Fruit fly (Drosophila melanogaster) whole organism, embryonic: Measurements from ENCODE around the gene Tsp5D.
A peak's percentile ranks its signal among the peaks of the same experiment; 100 is the strongest.

ENCODE experiments used
- Antp ChIP-seq: fragments of 200-800 bp; sonication (Bioruptor generic); optimal IDR thresholded peaks from 3 replicates; lab custom pipeline; 2016; ENCODE audit warnings: missing biosample characterization, missing genetic modification characterization
- Bgb ChIP-seq: fragments of 200-800 bp; sonication (Bioruptor generic); IDR thresholded peaks from 2 replicates; pipeline ENCODE4 v1.3.6; 2022; ENCODE audit warnings: missing biosample characterization, missing genetic modification characterization; ENCODE audit not compliant: partially characterized antibody
- CG10431 ChIP-seq: fragments of 200-800 bp; sonication (Bioruptor generic); optimal IDR thresholded peaks from 3 replicates; lab custom pipeline; 2018; ENCODE audit warnings: missing biosample characterization, mild to moderate bottlenecking, missing genetic modification characterization
- CG11093 ChIP-seq: fragments of 200-800 bp; sonication (Bioruptor generic); IDR thresholded peaks from 3 replicates; pipeline ENCODE4 v1.3.6; 2022; ENCODE audit warnings: missing biosample characterization, missing genetic modification characterization
- CG11560 ChIP-seq: fragments of 200-800 bp; sonication (Bioruptor generic); IDR thresholded peaks from 3 replicates; pipeline ENCODE4 v1.3.6; 2022; ENCODE audit warnings: missing biosample characterization, missing genetic modification characterization
- CG12236 ChIP-seq: fragments of 200-800 bp; sonication (Bioruptor generic); optimal IDR thresholded peaks from 2 replicates; lab custom pipeline; 2016; ENCODE audit warnings: missing biosample characterization, missing genetic modification characterization
- CG14050 ChIP-seq: fragments of 200-800 bp; sonication (Bioruptor generic); IDR thresholded peaks from 3 replicates; pipeline ENCODE4 v1.3.6; 2022; ENCODE audit warnings: missing biosample characterization, missing genetic modification characterization
- CG17186 ChIP-seq: fragments of 200-800 bp; sonication (Bioruptor generic); optimal IDR thresholded peaks from 3 replicates; lab custom pipeline; 2017; ENCODE audit warnings: missing biosample characterization, missing genetic modification reagents, missing genetic modification characterization
- CG18764 ChIP-seq: fragments of 200-800 bp; sonication (Bioruptor generic); optimal IDR thresholded peaks from 3 replicates; lab custom pipeline; 2016; ENCODE audit warnings: missing biosample characterization, missing genetic modification characterization
- CG2129 ChIP-seq: fragments of 200-800 bp; sonication (Bioruptor generic); IDR thresholded peaks from 2 replicates; pipeline ENCODE4 v1.3.6; 2022; ENCODE audit warnings: missing biosample characterization, missing genetic modification characterization; ENCODE audit not compliant: partially characterized antibody
- CG3281 ChIP-seq: fragments of 200-800 bp; sonication (Bioruptor generic); optimal IDR thresholded peaks from 3 replicates; lab custom pipeline; 2017; ENCODE audit warnings: missing biosample characterization, mild to moderate bottlenecking, missing genetic modification characterization
- CG34422 ChIP-seq: fragments of 200-800 bp; sonication (Bioruptor generic); IDR thresholded peaks from 3 replicates; pipeline ENCODE4 v1.3.6; 2022; ENCODE audit warnings: missing biosample characterization, missing genetic modification characterization
- CG3995 ChIP-seq: fragments of 200-800 bp; sonication (Bioruptor generic); optimal IDR thresholded peaks from 3 replicates; lab custom pipeline; 2016; ENCODE audit warnings: missing biosample characterization, missing genetic modification characterization
- CG4404 ChIP-seq: fragments of 200-800 bp; sonication (Bioruptor generic); IDR thresholded peaks from 2 replicates; pipeline ENCODE4 v1.3.6; 2022; ENCODE audit warnings: missing biosample characterization, missing genetic modification characterization
- CG4854 ChIP-seq: fragments of 200-800 bp; sonication (Bioruptor generic); optimal IDR thresholded peaks from 2 replicates; lab custom pipeline; 2016; ENCODE audit warnings: missing biosample characterization, missing genetic modification characterization, inconsistent platforms
- CG7372 ChIP-seq: fragments of 200-800 bp; sonication (Bioruptor generic); IDR thresholded peaks from 2 replicates; pipeline ENCODE4 v1.3.6; 2022; ENCODE audit warnings: missing biosample characterization, missing genetic modification characterization
- CG7556 ChIP-seq: fragments of 200-800 bp; sonication (Bioruptor generic); optimal IDR thresholded peaks from 2 replicates; lab custom pipeline; 2017; ENCODE audit warnings: missing biosample characterization, mild to moderate bottlenecking, missing genetic modification characterization
- CG8089 ChIP-seq: fragments of 200-800 bp; sonication (Bioruptor generic); optimal IDR thresholded peaks from 3 replicates; lab custom pipeline; 2016; ENCODE audit warnings: missing biosample characterization, missing genetic modification characterization
- CG8290 ChIP-seq, 3 experiments: fragments of 200-800 bp; sonication (Bioruptor generic); optimal IDR thresholded peaks; 2 replicates each; lab custom pipeline; 2016 to 2019; ENCODE audit warnings: missing biosample characterization in 3 of 3, missing genetic modification characterization in 3 of 3, mild to moderate bottlenecking in 2 of 3, moderate library complexity in 1 of 3
- CG8478 ChIP-seq: fragments of >200 bp; optimal IDR thresholded peaks from 2 replicates; lab custom pipeline; 2018
- CG8765 ChIP-seq: fragments of 200-800 bp; sonication (Bioruptor generic); IDR thresholded peaks from 2 replicates; pipeline ENCODE4 v1.3.6; 2022; ENCODE audit warnings: missing biosample characterization, missing genetic modification characterization
- CG9437 ChIP-seq: fragments of 200-800 bp; sonication (Bioruptor generic); optimal IDR thresholded peaks from 2 replicates; lab custom pipeline; 2018; ENCODE audit warnings: missing biosample characterization, mild to moderate bottlenecking, missing genetic modification characterization
- Dip2 ChIP-seq: fragments of 200-800 bp; sonication (Bioruptor generic); IDR thresholded peaks from 2 replicates; pipeline ENCODE4 v1.3.6; 2022; ENCODE audit warnings: missing biosample characterization, missing genetic modification characterization
- Drgx ChIP-seq: fragments of 200-800 bp; sonication (Bioruptor generic); IDR thresholded peaks from 2 replicates; pipeline ENCODE4 v1.3.6; 2022; ENCODE audit warnings: missing biosample characterization, missing genetic modification characterization
- HLHmδ ChIP-seq: fragments of 200-800 bp; sonication (Bioruptor generic); optimal IDR thresholded peaks from 2 replicates; lab custom pipeline; 2018; ENCODE audit warnings: missing biosample characterization, mild to moderate bottlenecking, missing genetic modification characterization, moderate library complexity
- MESR4 ChIP-seq: fragments of 200-800 bp; sonication (Bioruptor generic); optimal IDR thresholded peaks from 2 replicates; lab custom pipeline; 2018; ENCODE audit warnings: missing biosample characterization, mild to moderate bottlenecking, missing genetic modification characterization, moderate library complexity
- NK7.1 ChIP-seq: fragments of 200-800 bp; sonication (Bioruptor generic); optimal IDR thresholded peaks from 3 replicates; lab custom pipeline; 2016; ENCODE audit warnings: missing biosample characterization, missing genetic modification characterization
- Nf-YC ChIP-seq: fragments of 200-800 bp; optimal IDR thresholded peaks from 3 replicates; lab custom pipeline; 2019; ENCODE audit warnings: missing biosample characterization, mild to moderate bottlenecking, missing genetic modification characterization, moderate library complexity
- Six4 ChIP-seq: fragments of 200-800 bp; sonication (Bioruptor generic); optimal IDR thresholded peaks from 2 replicates; lab custom pipeline; 2016; ENCODE audit warnings: missing biosample characterization, missing genetic modification characterization
- YL-1 ChIP-seq: fragments of 200-800 bp; sonication (Bioruptor generic); optimal IDR thresholded peaks from 3 replicates; lab custom pipeline; 2017; ENCODE audit warnings: missing biosample characterization, mild to moderate bottlenecking, missing genetic modification characterization
- ab ChIP-seq: fragments of 200-800 bp; sonication (Bioruptor generic); optimal IDR thresholded peaks from 2 replicates; lab custom pipeline; 2016; ENCODE audit warnings: missing biosample characterization, missing genetic modification characterization
- ci ChIP-seq: fragments of 200-800 bp; sonication (Bioruptor generic); IDR thresholded peaks from 3 replicates; pipeline ENCODE4 v1.3.6; 2022; ENCODE audit warnings: missing biosample characterization, missing genetic modification characterization
- croc ChIP-seq: fragments of 200-800 bp; sonication (Bioruptor generic); conservative IDR thresholded peaks from 3 replicates; pipeline ENCODE4 v1.3.6; 2022; ENCODE audit warnings: missing biosample characterization, missing genetic modification characterization
- cwo ChIP-seq: fragments of 200-800 bp; sonication (Bioruptor generic); optimal IDR thresholded peaks from 3 replicates; lab custom pipeline; 2017; ENCODE audit warnings: missing biosample characterization, missing genetic modification characterization, mild to moderate bottlenecking, moderate library complexity, missing genetic modification reagents
- dmrt99B ChIP-seq: fragments of 200-800 bp; sonication (Bioruptor generic); optimal IDR thresholded peaks from 2 replicates; lab custom pipeline; 2018; ENCODE audit warnings: missing biosample characterization, mild to moderate bottlenecking, missing genetic modification characterization, moderate library complexity
- ewg ChIP-seq: fragments of 200-800 bp; sonication (Bioruptor generic); optimal IDR thresholded peaks from 3 replicates; lab custom pipeline; 2017; ENCODE audit warnings: mild to moderate bottlenecking, missing biosample characterization, missing genetic modification reagents, missing genetic modification characterization
- fd64A ChIP-seq: fragments of 200-800 bp; sonication (Bioruptor generic); optimal IDR thresholded peaks from 3 replicates; lab custom pipeline; 2018; ENCODE audit warnings: missing biosample characterization, mild to moderate bottlenecking, missing genetic modification characterization
- gce ChIP-seq: fragments of 200-800 bp; sonication (Bioruptor generic); IDR thresholded peaks from 3 replicates; pipeline ENCODE4 v1.3.6; 2022; ENCODE audit warnings: missing biosample characterization, missing genetic modification characterization
- gcm ChIP-seq: fragments of 200-800 bp; sonication (Bioruptor generic); optimal IDR thresholded peaks from 2 replicates; lab custom pipeline; 2019; ENCODE audit warnings: missing biosample characterization, mild to moderate bottlenecking, missing genetic modification characterization, moderate library complexity
- ham ChIP-seq: fragments of 200-800 bp; sonication (Bioruptor generic); IDR thresholded peaks from 2 replicates; pipeline ENCODE4 v1.3.6; 2022; ENCODE audit warnings: missing biosample characterization, missing genetic modification characterization
- hb ChIP-seq: fragments of 200-800 bp; sonication (Bioruptor generic); IDR thresholded peaks from 3 replicates; pipeline ENCODE4 v1.3.6; 2022; ENCODE audit warnings: missing biosample characterization, missing genetic modification characterization; ENCODE audit not compliant: partially characterized antibody
- hkb ChIP-seq, 2 experiments: fragments of 200-800 bp in 1 of 2; fragments of >200 bp in 1 of 2; sonication (Bioruptor generic) in 1 of 2; IDR thresholded peaks in 1 of 2; optimal IDR thresholded peaks in 1 of 2; 2 replicates each; pipeline versions ENCODE4 v1.3.6 to Lab custom; 2017 to 2022; ENCODE audit warnings: missing biosample characterization in 1 of 2, missing genetic modification characterization in 1 of 2
- jigr1 ChIP-seq: fragments of 200-800 bp; sonication (Bioruptor generic); IDR thresholded peaks from 3 replicates; pipeline ENCODE4 v1.3.6; 2022; ENCODE audit warnings: missing biosample characterization, missing genetic modification characterization
- kni ChIP-seq: fragments of 200-800 bp; sonication (Bioruptor generic); optimal IDR thresholded peaks from 3 replicates; lab custom pipeline; 2017; ENCODE audit warnings: mild to moderate bottlenecking, missing biosample characterization, missing genetic modification reagents, missing genetic modification characterization
- mam ChIP-seq: fragments of 200-800 bp; sonication (Bioruptor generic); optimal IDR thresholded peaks from 3 replicates; lab custom pipeline; 2016; ENCODE audit warnings: missing biosample characterization, missing genetic modification characterization
- pzg ChIP-seq: fragments of 200-800 bp; sonication (Bioruptor generic); optimal IDR thresholded peaks from 3 replicates; lab custom pipeline; 2018; ENCODE audit warnings: missing biosample characterization, mild to moderate bottlenecking, missing genetic modification characterization, moderate library complexity
- salm ChIP-seq: fragments of 200-800 bp; sonication (Bioruptor generic); optimal IDR thresholded peaks from 2 replicates; lab custom pipeline; 2018; ENCODE audit warnings: missing biosample characterization, mild to moderate bottlenecking, missing genetic modification characterization
- sug ChIP-seq: fragments of 200-800 bp; optimal IDR thresholded peaks from 2 replicates; lab custom pipeline; 2019; ENCODE audit warnings: missing biosample characterization, mild to moderate bottlenecking, missing genetic modification characterization, moderate library complexity
- toy ChIP-seq: fragments of 200-800 bp; sonication (Bioruptor generic); IDR thresholded peaks from 2 replicates; pipeline ENCODE4 v1.3.6; 2022; ENCODE audit warnings: missing biosample characterization, missing genetic modification characterization
- twi ChIP-seq: fragments of 200-800 bp; optimal IDR thresholded peaks from 2 replicates; lab custom pipeline; 2019; ENCODE audit warnings: missing biosample characterization, mild to moderate bottlenecking, missing genetic modification characterization, moderate library complexity

Tsp5D gene

dm6 chrX:6059135-6059824 lies 15.4 kb downstream of the Tsp5D start (continued):
- TF ChIP-seq CG10431 (GFP tag; lab: Kevin White, UChicago) (no peak), CG2129 (GFP tag; lab: Robert Waterston, UW) (no peak), jigr1 (GFP tag; lab: Robert Waterston, UW) (no peak), CG8478 (lab: Kevin White, UChicago) (no peak), CG7372 (no peak), croc (GFP tag; lab: Robert Waterston, UW) (no peak), CG4404 (GFP tag; lab: Robert Waterston, UW) (no peak), CG8765 (GFP tag; lab: Robert Waterston, UW) (no peak), ci (peak; percentile 70; the same call in 2 of the 3 replicates), Antp (GFP tag; lab: Kevin White, UChicago) (peak; percentile 16), CG17186 (no peak), Drgx (GFP tag; lab: Robert Waterston, UW) (peak; percentile 65; the same call in 1 of the 2 replicates), Nf-YC (tag; lab: Kevin White, UChicago) (no peak), hb (GFP tag; lab: Robert Waterston, UW) (no peak), Six4 (GFP tag; lab: Kevin White, UChicago) (no peak), CG18764 (GFP tag; lab: Kevin White, UChicago) (no peak), fd64A (GFP tag; lab: Kevin White, UChicago) (no peak), HLHmδ (GFP tag; lab: Kevin White, UChicago) (no peak), cwo (no peak), gcm (no peak), ab (GFP tag; lab: Kevin White, UChicago) (no peak), CG4854 (GFP tag; lab: Kevin White, UChicago) (no peak), ham (no peak), Dip2 (GFP tag; lab: Robert Waterston, UW) (no peak), CG7556 (GFP tag; lab: Kevin White, UChicago) (no peak), pzg (GFP tag; lab: Kevin White, UChicago) (no peak), Bgb (GFP tag; lab: Robert Waterston, UW) (no peak), toy (GFP tag; lab: Robert Waterston, UW) (no peak), CG9437 (GFP tag; lab: Kevin White, UChicago) (no peak), ewg (no peak), dmrt99B (tag; lab: Kevin White, UChicago) (peak; percentile 66), twi (tag; lab: Kevin White, UChicago) (no peak), CG11560 (tag; lab: Robert Waterston, UW) (no peak), hkb (optimal IDR thresholded peaks at IDR 0.05; lab: Kevin White, UChicago) (no peak), hkb (GFP tag; IDR thresholded peaks at IDR 0.05; lab: Robert Waterston, UW) (peak; percentile 47; the same call in 1 of the 2 replicates), gce (0 out of 3 replicates have a peak, but pooled peaks have one; percentile 34), mam (GFP tag; lab: Kevin White, UChicago) (no peak), CG8290 (GFP tag; optimal IDR thresholded peaks at IDR 0.05; lab: Kevin White, UChicago) (no peak), CG8290 (tag; optimal IDR thresholded peaks at IDR 0.05; lab: Kevin White, UChicago) (no peak), MESR4 (GFP tag; lab: Kevin White, UChicago) (no peak), salm (tag; lab: Kevin White, UChicago) (no peak), CG3995 (GFP tag; lab: Kevin White, UChicago) (no peak), CG34422 (GFP tag; lab: Robert Waterston, UW) (no peak; the same call in 2 of the 3 replicates), CG11093 (0 out of 3 replicates have a peak, but pooled peaks have one; percentile 21), NK7.1 (GFP tag; lab: Kevin White, UChicago) (no peak), kni (no peak), CG3281 (GFP tag; lab: Kevin White, UChicago) (no peak), CG12236 (GFP tag; lab: Kevin White, UChicago) (no peak), CG14050 (GFP tag; lab: Robert Waterston, UW) (no peak), CG8089 (GFP tag; lab: Kevin White, UChicago) (no peak), sug (tag; lab: Kevin White, UChicago) (no peak), YL-1 (GFP tag; lab: Kevin White, UChicago) (no peak)
